Worm (Caenorhabditis elegans) whole organism, L3 larva: ENCODE results near the gene hmgs-1.

Experiments used
- ZK546.5 ChIP-seq: sonication (generic microtip); optimal IDR thresholded peaks from 2 replicates; lab custom pipeline; 2017; ENCODE audit warnings: missing biosample characterization, missing genetic modification characterization
- ceh-82 ChIP-seq: fragments of 150-350 bp; optimal IDR thresholded peaks from 2 replicates; lab custom pipeline; 2014; ENCODE audit warnings: missing biosample characterization, missing genetic modification characterization
- egl-27 ChIP-seq: sonication (generic microtip); optimal IDR thresholded peaks from 4 replicates; lab custom pipeline; 2017; ENCODE audit warnings: missing biosample characterization, missing genetic modification reagents, missing genetic modification characterization
- hmg-11 ChIP-seq: sonication (generic microtip); optimal IDR thresholded peaks from 2 replicates; lab custom pipeline; 2016; ENCODE audit warnings: missing genetic modification characterization, missing compliant biosample characterization
- mdl-1 ChIP-seq: fragments of 150-350 bp; optimal IDR thresholded peaks from 2 replicates; lab custom pipeline; 2014; ENCODE audit warnings: missing biosample characterization, missing genetic modification characterization
- nhr-11 ChIP-seq: fragments of 150-350 bp; optimal IDR thresholded peaks from 2 replicates; lab custom pipeline; 2014; ENCODE audit warnings: missing biosample characterization, missing genetic modification characterization
- nhr-23 ChIP-seq: fragments of 150-350 bp; optimal IDR thresholded peaks from 2 replicates; lab custom pipeline; 2014; ENCODE audit warnings: missing biosample characterization, missing genetic modification reagents, missing genetic modification characterization
- nhr-237 ChIP-seq: fragments of 150-350 bp; optimal IDR thresholded peaks from 2 replicates; lab custom pipeline; 2014; ENCODE audit warnings: missing biosample characterization, missing genetic modification characterization
- nhr-28 ChIP-seq: fragments of 150-350 bp; optimal IDR thresholded peaks from 2 replicates; lab custom pipeline; 2014; ENCODE audit warnings: missing biosample characterization, missing genetic modification characterization
- nhr-76 ChIP-seq: fragments of 150-350 bp; sonication (generic microtip); optimal IDR thresholded peaks from 5 replicates; lab custom pipeline; 2014; ENCODE audit warnings: missing biosample characterization, missing genetic modification characterization
- nhr-77 ChIP-seq: fragments of 150-350 bp; optimal IDR thresholded peaks from 2 replicates; lab custom pipeline; 2014; ENCODE audit warnings: missing biosample characterization, missing genetic modification characterization
- pqm-1 ChIP-seq: fragments of 150-350 bp; optimal IDR thresholded peaks from 2 replicates; lab custom pipeline; 2017; ENCODE audit warnings: missing biosample characterization, missing genetic modification characterization, inconsistent platforms
- snpc-4 ChIP-seq: fragments of 150-350 bp; optimal IDR thresholded peaks from 2 replicates; lab custom pipeline; 2014; ENCODE audit warnings: missing biosample characterization, missing genetic modification characterization
- ztf-11 ChIP-seq: fragments of 150-350 bp; optimal IDR thresholded peaks from 2 replicates; lab custom pipeline; 2014; ENCODE audit warnings: missing biosample characterization, missing genetic modification characterization

DNA sequence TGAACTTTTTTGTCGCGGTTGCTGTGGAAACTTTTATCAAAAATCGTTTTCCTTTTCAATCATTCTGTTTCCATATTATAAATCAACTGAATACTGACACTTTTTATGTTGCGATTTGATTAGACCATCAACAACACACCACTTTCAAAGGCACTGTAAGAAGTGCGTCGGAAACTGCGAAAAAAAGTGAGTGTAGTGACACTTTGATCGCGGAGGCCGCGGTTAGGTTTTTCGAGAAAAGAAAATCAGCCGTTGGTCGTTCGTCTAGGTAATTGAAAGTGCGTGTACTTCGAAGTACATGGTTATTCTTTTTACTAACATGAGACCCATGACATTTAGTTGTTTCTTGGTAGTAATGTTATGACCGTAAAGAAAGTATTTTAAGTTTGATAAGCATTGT is 11.2 kb upstream of the hmgs-1 start:
- TF ChIP-seq nhr-237 (tag; lab: Kevin White, UChicago) (no peak), egl-27 (tag; lab: Kevin White, UChicago) (no peak), nhr-11 (no peak), hmg-11 (tag; lab: Kevin White, UChicago) (no peak), ztf-11 (tag; lab: Kevin White, UChicago) (no peak), nhr-23 (no peak), nhr-76 (tag; lab: Kevin White, UChicago) (no peak), pqm-1 (tag; lab: Kevin White, UChicago) (no peak), nhr-28 (tag; lab: Kevin White, UChicago) (no peak), ZK546.5 (tag; lab: Kevin White, UChicago) (no peak), nhr-77 (tag; lab: Kevin White, UChicago) (no peak), mdl-1 (tag; lab: Kevin White, UChicago) (no peak), snpc-4 (no peak), ceh-82 (tag; lab: Kevin White, UChicago) (no peak)
